Fruit fly (Drosophila melanogaster): ENCODE data around the gene Cbp80.

Cbp80 gene

DNA sequence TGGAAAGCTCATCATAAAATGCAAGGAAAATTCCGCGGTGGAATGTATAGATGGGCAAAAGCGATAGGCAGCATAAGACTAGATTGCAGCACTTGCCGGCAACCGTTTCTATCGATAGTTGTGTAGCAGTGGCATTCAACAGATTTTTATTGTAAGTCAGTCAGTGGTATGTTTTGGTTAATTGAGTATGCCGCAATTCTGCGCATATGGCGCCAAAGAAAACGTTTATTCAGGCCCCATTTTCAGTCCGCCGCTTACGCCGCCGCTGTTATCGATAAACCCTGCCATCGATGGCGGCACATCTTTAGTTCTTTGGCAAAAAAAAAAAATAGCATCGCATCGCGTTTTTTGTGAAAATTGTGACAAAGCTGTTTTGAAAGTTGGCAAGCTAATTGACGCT, at the start of gene Cbp80, which contains the start of gene Torsin:
TSS of gene Cbp80 (plus strand) at position 265 of the 400 bp plus-strand sequence.
TSS of gene Torsin (minus strand) at position 282 of the 400 bp plus-strand sequence.
- TF ChIP-seq insv (optimal IDR thresholded peaks at IDR 0.05) (no peak), ttk (optimal IDR thresholded peaks at IDR 0.05) (no peak), psq (optimal IDR thresholded peaks at IDR 0.05) (no peak), h (optimal IDR thresholded peaks at IDR 0.05) (no peak), Sin3A (optimal IDR thresholded peaks at IDR 0.05) (no peak), Myc (optimal IDR thresholded peaks at IDR 0.05) (no peak)

dm6 chrX:4604107-4604506, 45.7 kb upstream of the Cbp80 start:
- TF ChIP-seq Sin3A (optimal IDR thresholded peaks at IDR 0.05) (no peak), ttk (optimal IDR thresholded peaks at IDR 0.05) (no peak), Myc (optimal IDR thresholded peaks at IDR 0.05) (no peak), h (optimal IDR thresholded peaks at IDR 0.05) (no peak), insv (optimal IDR thresholded peaks at IDR 0.05) (no peak), psq (optimal IDR thresholded peaks at IDR 0.05) (no peak)

- TF ChIP-seq h (optimal IDR thresholded peaks at IDR 0.05) (no peak), insv (optimal IDR thresholded peaks at IDR 0.05) (no peak), Myc (optimal IDR thresholded peaks at IDR 0.05) (no peak), Sin3A (optimal IDR thresholded peaks at IDR 0.05) (no peak), psq (optimal IDR thresholded peaks at IDR 0.05) (no peak), ttk (optimal IDR thresholded peaks at IDR 0.05) (no peak)
These were observed 45.3 kb upstream of the Cbp80 start for dm6 chrX:4604553-4604952.

DNA sequence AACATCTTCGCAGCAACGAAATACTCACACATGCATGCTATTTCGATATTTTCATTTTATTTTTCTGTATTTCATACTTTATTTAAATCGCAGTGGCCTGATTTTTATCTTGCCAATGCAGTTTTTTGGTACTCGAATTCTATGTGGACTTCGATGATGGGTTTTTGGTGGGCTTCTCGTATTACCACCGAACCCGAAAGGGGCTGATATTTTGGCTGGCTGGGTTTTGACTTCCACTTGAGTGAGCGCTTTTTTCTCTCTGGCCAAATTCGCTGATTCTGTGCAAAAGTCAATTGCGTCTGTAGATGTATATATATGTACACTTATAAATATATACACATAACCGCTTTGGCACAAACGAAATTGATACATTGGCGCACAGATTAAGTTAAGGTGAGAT, 44.5 kb upstream of the Cbp80 start:
- no peak for TF ChIP-seq psq (optimal IDR thresholded peaks at IDR 0.05)
- no peak for TF ChIP-seq insv (optimal IDR thresholded peaks at IDR 0.05)
- TF ChIP-seq Sin3A (optimal IDR thresholded peaks at IDR 0.05), result no peak
- TF ChIP-seq h (optimal IDR thresholded peaks at IDR 0.05), result no peak
- no peak for TF ChIP-seq ttk (optimal IDR thresholded peaks at IDR 0.05)
- no peak for TF ChIP-seq Myc (optimal IDR thresholded peaks at IDR 0.05)

- no peak for TF ChIP-seq psq (optimal IDR thresholded peaks at IDR 0.05)
- no peak for TF ChIP-seq Sin3A (optimal IDR thresholded peaks at IDR 0.05)
- TF ChIP-seq h (optimal IDR thresholded peaks at IDR 0.05), result no peak
- no peak for TF ChIP-seq ttk (optimal IDR thresholded peaks at IDR 0.05)
- no peak for TF ChIP-seq insv (optimal IDR thresholded peaks at IDR 0.05)
- TF ChIP-seq Myc (optimal IDR thresholded peaks at IDR 0.05), result no peak
These were observed 43.4 kb upstream of the Cbp80 start for dm6 chrX:4606447-4606846.

- TF ChIP-seq psq (optimal IDR thresholded peaks at IDR 0.05) (no peak), insv (optimal IDR thresholded peaks at IDR 0.05) (no peak), Myc (optimal IDR thresholded peaks at IDR 0.05) (no peak), Sin3A (optimal IDR thresholded peaks at IDR 0.05) (no peak)
These were observed 40.1 kb upstream of the Cbp80 start for dm6 chrX:4609737-4610136.

DNA sequence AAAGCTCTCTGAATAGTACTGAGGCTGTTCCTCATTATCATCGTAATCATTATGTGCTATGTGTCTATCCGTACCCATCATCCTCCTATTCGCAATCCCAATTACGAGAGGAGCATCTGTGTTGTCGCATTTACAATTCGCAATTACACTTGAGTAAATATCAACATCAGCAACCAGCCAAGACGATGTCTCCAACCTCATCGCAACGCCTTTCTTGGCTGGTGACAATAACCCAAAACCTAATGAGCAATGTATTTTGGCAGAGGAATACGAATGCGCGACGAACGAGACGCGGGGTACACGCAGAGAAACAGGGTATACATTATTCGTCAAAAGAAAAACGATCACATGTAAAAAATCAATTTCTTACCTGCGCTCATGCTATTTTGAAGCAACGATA, 39.3 kb upstream of the Cbp80 start:
- TF ChIP-seq h (optimal IDR thresholded peaks at IDR 0.05) (no peak), Myc (optimal IDR thresholded peaks at IDR 0.05) (no peak), ttk (optimal IDR thresholded peaks at IDR 0.05) (no peak), psq (optimal IDR thresholded peaks at IDR 0.05) (no peak), insv (optimal IDR thresholded peaks at IDR 0.05) (no peak)

DNA sequence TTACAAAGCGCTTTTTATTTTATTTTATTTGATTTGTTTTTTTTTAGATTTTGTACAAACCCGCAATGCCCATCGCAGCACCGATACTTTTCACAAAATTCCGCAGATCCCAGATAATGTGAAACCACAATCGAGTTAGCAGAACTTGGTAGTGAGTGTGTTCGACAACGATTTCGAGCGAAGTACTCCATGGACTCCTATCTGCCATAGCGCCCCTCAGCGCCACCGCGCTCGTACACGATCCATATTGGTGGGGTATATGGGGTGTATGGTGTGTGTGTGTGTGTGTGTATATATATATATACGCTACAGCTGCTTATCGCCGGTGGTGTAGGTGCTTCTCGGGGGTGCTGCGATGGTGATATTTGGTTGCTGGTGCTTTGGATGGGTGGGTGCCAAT, 37.4 kb upstream of the Cbp80 start:
- TF ChIP-seq Sin3A (optimal IDR thresholded peaks at IDR 0.05) (no peak), psq (optimal IDR thresholded peaks at IDR 0.05) (no peak), h (optimal IDR thresholded peaks at IDR 0.05) (no peak), ttk (optimal IDR thresholded peaks at IDR 0.05) (no peak), Myc (optimal IDR thresholded peaks at IDR 0.05) (no peak), insv (optimal IDR thresholded peaks at IDR 0.05) (no peak)

DNA sequence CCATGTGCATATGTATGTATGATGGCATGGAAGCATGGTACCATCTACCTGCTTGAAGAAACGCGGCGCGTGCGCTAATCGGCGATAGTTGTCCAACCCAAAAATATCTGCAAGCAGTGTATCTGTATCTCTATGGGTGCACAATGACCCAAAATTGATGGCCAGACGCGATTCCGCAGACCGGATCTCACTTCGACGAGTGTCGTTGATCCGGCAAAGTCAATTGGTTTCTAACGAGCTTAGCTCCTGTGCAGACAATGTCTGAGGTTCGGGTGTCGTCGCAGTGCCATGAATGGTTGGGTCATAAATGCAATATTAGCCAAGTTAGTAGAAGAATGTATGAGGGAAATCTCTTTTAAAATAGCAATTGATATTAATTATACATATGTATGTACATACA, 36.2 kb upstream of the Cbp80 start:
- TF ChIP-seq Sin3A (optimal IDR thresholded peaks at IDR 0.05), result no peak
- TF ChIP-seq insv (optimal IDR thresholded peaks at IDR 0.05), result no peak
- TF ChIP-seq Myc (optimal IDR thresholded peaks at IDR 0.05), result no peak
- no peak for TF ChIP-seq ttk (optimal IDR thresholded peaks at IDR 0.05)
- no peak for TF ChIP-seq h (optimal IDR thresholded peaks at IDR 0.05)
- TF ChIP-seq psq (optimal IDR thresholded peaks at IDR 0.05), result no peak

- no peak for TF ChIP-seq psq (optimal IDR thresholded peaks at IDR 0.05)
These were observed 35.5 kb upstream of the Cbp80 start for dm6 chrX:4614325-4614724.

DNA sequence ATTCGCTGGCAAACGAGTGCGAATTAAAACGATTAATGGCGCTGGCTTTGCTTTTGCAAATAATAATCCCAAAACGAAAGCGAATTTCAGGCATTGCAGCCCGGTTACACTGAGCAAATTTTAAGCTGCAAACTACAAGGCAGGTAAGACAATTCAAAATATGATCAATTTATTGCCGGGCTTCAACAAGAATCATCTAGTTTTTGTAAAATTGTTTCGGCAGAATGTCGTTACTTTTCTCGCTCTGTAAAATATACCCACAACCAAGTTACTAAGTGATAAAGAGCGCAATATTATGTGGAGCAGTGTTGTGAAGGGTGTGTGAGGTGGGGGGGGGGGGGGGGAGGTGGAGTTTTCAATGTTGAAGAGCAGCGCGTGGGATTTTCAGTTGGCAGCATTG, 34.9 kb upstream of the Cbp80 start:
- TF ChIP-seq Myc (optimal IDR thresholded peaks at IDR 0.05) (no peak), h (optimal IDR thresholded peaks at IDR 0.05) (no peak), insv (optimal IDR thresholded peaks at IDR 0.05) (no peak), ttk (optimal IDR thresholded peaks at IDR 0.05) (no peak), Sin3A (optimal IDR thresholded peaks at IDR 0.05) (no peak), psq (optimal IDR thresholded peaks at IDR 0.05) (no peak)

dm6 chrX:4615684-4616292, 34.0 kb upstream of the Cbp80 start:
- TF ChIP-seq h (optimal IDR thresholded peaks at IDR 0.05) (no peak), Myc (optimal IDR thresholded peaks at IDR 0.05) (no peak), ttk (optimal IDR thresholded peaks at IDR 0.05) (no peak), insv (optimal IDR thresholded peaks at IDR 0.05) (no peak), psq (optimal IDR thresholded peaks at IDR 0.05) (no peak), Sin3A (optimal IDR thresholded peaks at IDR 0.05) (no peak)

- TF ChIP-seq insv (optimal IDR thresholded peaks at IDR 0.05), result no peak
- no peak for TF ChIP-seq h (optimal IDR thresholded peaks at IDR 0.05)
- no peak for TF ChIP-seq Sin3A (optimal IDR thresholded peaks at IDR 0.05)
- no peak for TF ChIP-seq ttk (optimal IDR thresholded peaks at IDR 0.05)
- no peak for TF ChIP-seq psq (optimal IDR thresholded peaks at IDR 0.05)
- TF ChIP-seq Myc (optimal IDR thresholded peaks at IDR 0.05), result no peak
These were observed 32.7 kb upstream of the Cbp80 start, which contains the start of gene peb for dm6 chrX:4616865-4617669. Gene peb (plus strand): TSS chrX:4617564.

Measured in Kc167 (cell line).